Fruit fly (Drosophila melanogaster) S2 (cell line): ENCODE measurements around the gene CG3652.

Source experiments
- CG8478 ChIP-seq: fragments of >200 bp; optimal IDR thresholded peaks from 2 replicates; lab custom pipeline; 2018
- CTCF ChIP-seq, 2 experiments: fragments of >200 bp; optimal IDR thresholded peaks; 2 replicates each; lab custom pipeline; 2018

DNA sequence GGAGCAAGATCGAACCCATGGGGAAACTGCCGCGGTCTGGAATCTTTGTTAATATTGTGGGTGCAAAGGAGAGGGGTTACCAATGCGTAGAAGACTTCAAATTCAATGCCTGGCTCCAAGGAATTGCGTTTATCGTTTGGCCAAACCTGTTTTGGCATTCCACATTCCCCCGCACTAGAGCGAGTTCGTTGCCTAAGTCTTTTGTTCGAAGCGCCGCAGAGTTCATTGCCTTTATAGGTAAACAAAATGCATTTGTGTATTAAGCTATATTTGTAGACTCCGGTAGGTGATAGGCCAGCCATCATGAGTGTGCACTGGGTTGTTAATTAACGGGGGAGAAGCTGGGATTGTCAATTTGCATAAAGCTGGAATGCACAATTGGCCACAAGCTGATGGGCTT lies 38.6 kb downstream of the CG3652 start:
- no peak for TF ChIP-seq CG8478 (lab: Kevin White, UChicago)
- no peak for TF ChIP-seq CTCF (optimal IDR thresholded peaks at IDR 0.05; lab: Kevin White, UChicago)
